Worm (Caenorhabditis elegans): ENCODE data around the gene T05H4.15.

DNA sequence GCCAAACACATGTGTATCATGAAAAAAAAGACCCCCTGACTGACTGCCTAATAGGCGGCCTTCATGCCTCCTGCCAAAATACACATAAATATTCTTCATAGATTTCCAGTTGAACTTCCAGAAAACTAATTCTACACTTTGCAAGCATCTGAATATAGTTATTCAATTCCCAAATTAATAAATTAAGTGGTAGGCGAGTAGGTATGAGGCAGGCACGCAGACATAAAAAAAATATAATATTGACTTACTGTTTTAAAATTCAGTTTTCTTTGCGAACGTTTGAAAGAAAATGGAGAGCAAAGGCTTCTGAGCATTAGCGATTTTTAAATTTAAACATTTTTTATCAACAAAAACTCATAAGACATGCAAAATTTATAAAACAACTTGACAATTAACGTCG, 46.4 kb upstream of the T05H4.15 start:
- no peak for TF ChIP-seq dao-5 (tag; optimal IDR thresholded peaks at IDR 0.05)
- no peak for TF ChIP-seq him-1 (tag; optimal IDR thresholded peaks at IDR 0.05)
- no peak for TF ChIP-seq W03F9.2 (tag; optimal IDR thresholded peaks at IDR 0.05)

Data from whole organism, L4/young adult.